Worm (Caenorhabditis elegans) whole organism, L3 larva: ENCODE data around the gene Y110A2AL.4.

Experiments used
- ZK546.5 ChIP-seq: sonication (generic microtip); optimal IDR thresholded peaks from 2 replicates; lab custom pipeline; 2017; ENCODE audit warnings: missing biosample characterization, missing genetic modification characterization
- aly-2 ChIP-seq: fragments of 150-350 bp; optimal IDR thresholded peaks from 2 replicates; lab custom pipeline; 2014; ENCODE audit warnings: missing biosample characterization, missing genetic modification characterization
- ama-1 ChIP-seq: fragments of 150-350 bp; optimal IDR thresholded peaks from 2 replicates; lab custom pipeline; 2018
- ceh-82 ChIP-seq: fragments of 150-350 bp; optimal IDR thresholded peaks from 2 replicates; lab custom pipeline; 2014; ENCODE audit warnings: missing biosample characterization, missing genetic modification characterization
- egl-27 ChIP-seq: sonication (generic microtip); optimal IDR thresholded peaks from 4 replicates; lab custom pipeline; 2017; ENCODE audit warnings: missing biosample characterization, missing genetic modification reagents, missing genetic modification characterization
- elt-2 ChIP-seq: sonication (generic microtip); optimal IDR thresholded peaks from 2 replicates; lab custom pipeline; 2016; ENCODE audit warnings: missing genetic modification reagents, mild to moderate bottlenecking, missing genetic modification characterization, missing compliant biosample characterization
- fos-1 ChIP-seq: fragments of 150-350 bp; optimal IDR thresholded peaks from 2 replicates; lab custom pipeline; 2014; ENCODE audit warnings: missing biosample characterization, missing genetic modification characterization
- hmg-11 ChIP-seq: sonication (generic microtip); optimal IDR thresholded peaks from 2 replicates; lab custom pipeline; 2016; ENCODE audit warnings: missing genetic modification characterization, missing compliant biosample characterization
- mdl-1 ChIP-seq: fragments of 150-350 bp; optimal IDR thresholded peaks from 2 replicates; lab custom pipeline; 2014; ENCODE audit warnings: missing biosample characterization, missing genetic modification characterization
- nfya-1 ChIP-seq: sonication (generic microtip); optimal IDR thresholded peaks from 2 replicates; lab custom pipeline; 2017; ENCODE audit warnings: missing genetic modification characterization, mild to moderate bottlenecking, missing compliant biosample characterization, antibody characterized with exemption, moderate library complexity; ENCODE audit not compliant: insufficient read depth
- pqm-1 ChIP-seq: fragments of 150-350 bp; optimal IDR thresholded peaks from 2 replicates; lab custom pipeline; 2017; ENCODE audit warnings: missing biosample characterization, missing genetic modification characterization, inconsistent platforms
- skn-1 ChIP-seq: fragments of 150-350 bp; optimal IDR thresholded peaks from 2 replicates; lab custom pipeline; 2014; ENCODE audit warnings: missing biosample characterization, missing genetic modification characterization
- tbx-2 ChIP-seq: sonication (generic microtip); optimal IDR thresholded peaks from 2 replicates; lab custom pipeline; 2016; ENCODE audit warnings: mild to moderate bottlenecking, missing genetic modification characterization, missing compliant biosample characterization
- ztf-4 ChIP-seq: fragments of 150-350 bp; optimal IDR thresholded peaks from 2 replicates; lab custom pipeline; 2014; ENCODE audit warnings: missing biosample characterization, missing genetic modification characterization

ce11 chrII:2815444-2815843 is 23.7 kb upstream of the Y110A2AL.4 start, which contains the start of gene K12H6.2:
- TF ChIP-seq hmg-11 (tag; lab: Kevin White, UChicago) (no peak), tbx-2 (no peak), skn-1 (no peak), pqm-1 (tag; lab: Kevin White, UChicago) (no peak), nfya-1 (tag; lab: Kevin White, UChicago) (no peak), elt-2 (no peak), mdl-1 (tag; lab: Kevin White, UChicago) (no peak), ztf-4 (tag; lab: Kevin White, UChicago) (no peak), ZK546.5 (no peak), fos-1 (no peak), ama-1 (lab: Kevin White, UChicago) (no peak), egl-27 (tag; lab: Kevin White, UChicago) (no peak), aly-2 (no peak), ceh-82 (tag; lab: Kevin White, UChicago) (no peak)
